Fruit fly (Drosophila melanogaster): ENCODE data around the gene Ccdc85.

Ccdc85 gene

dm6 chr2L:3037153-3037579, 38.1 kb downstream of the Ccdc85 start, which contains the start of the genes CG17260 and SerRS (continued):
- TF ChIP-seq pan (optimal IDR thresholded peaks at IDR 0.05) (no peak), pan (GFP tag; optimal IDR thresholded peaks at IDR 0.05 in 1 of 2, IDR thresholded peaks at IDR 0.05 in 1 of 2) (peak in 1 of 2 experiments; percentile 94), ranshi (GFP tag; IDR thresholded peaks at IDR 0.05) (peak; percentile 93), Sox100B (GFP tag; optimal IDR thresholded peaks at IDR 0.05) (no peak), Nf-YA (GFP tag; IDR thresholded peaks at IDR 0.05) (peak; percentile 67; the same call in 1 of the 2 replicates), CG6654 (GFP tag; optimal IDR thresholded peaks at IDR 0.05) (peak; percentile 65), bigmax (GFP tag; optimal IDR thresholded peaks at IDR 0.05) (no peak), CG6765 (GFP tag; optimal IDR thresholded peaks at IDR 0.05) (peak; percentile 82), ham (GFP tag; IDR thresholded peaks at IDR 0.05) (peak; percentile 77), CG10274 (GFP tag; optimal IDR thresholded peaks at IDR 0.05) (peak; percentile 61), ara (GFP tag; IDR thresholded peaks at IDR 0.05) (peak; percentile 86), Ssrp (tag; optimal IDR thresholded peaks at IDR 0.05) (peak; percentile 92), pum (GFP tag; optimal IDR thresholded peaks at IDR 0.05) (peak; percentile 97), CG4360 (GFP tag; IDR thresholded peaks at IDR 0.05) (no peak), NfI (GFP tag; optimal IDR thresholded peaks at IDR 0.05) (peak; percentile 93), lilli (GFP tag; optimal IDR thresholded peaks at IDR 0.05) (peak; percentile 97), CG13424 (tag; optimal IDR thresholded peaks at IDR 0.05) (peak; percentile 94), CG11723 (GFP tag; optimal IDR thresholded peaks at IDR 0.05) (no peak), sim (GFP tag; IDR thresholded peaks at IDR 0.05) (no peak), gt (GFP tag; IDR thresholded peaks at IDR 0.05) (peak; percentile 75; the same call in 1 of the 2 replicates), Xrp1 (GFP tag; IDR thresholded peaks at IDR 0.05) (peak; percentile 95), Dip2 (GFP tag; IDR thresholded peaks at IDR 0.05) (peak; percentile 59; the same call in 1 of the 2 replicates), grau (tag; optimal IDR thresholded peaks at IDR 0.05) (peak; percentile 92), yki (optimal IDR thresholded peaks at IDR 0.05) (no peak), CG12769 (tag; optimal IDR thresholded peaks at IDR 0.05) (no peak), Mes4 (GFP tag; optimal IDR thresholded peaks at IDR 0.05) (peak; percentile 75), CG15479 (GFP tag; optimal IDR thresholded peaks at IDR 0.05) (no peak), pzg (GFP tag; optimal IDR thresholded peaks at IDR 0.05) (peak; percentile 57), CG7372 (GFP tag; IDR thresholded peaks at IDR 0.05) (peak; percentile 88), CG34376 (GFP tag; optimal IDR thresholded peaks at IDR 0.05) (peak; percentile 90), CG31388 (GFP tag; optimal IDR thresholded peaks at IDR 0.05) (peak; percentile 80), NFAT (GFP tag; IDR thresholded peaks at IDR 0.05) (peak; percentile 84), exex (tag; optimal IDR thresholded peaks at IDR 0.05) (peak; percentile 72), D19A (tag; optimal IDR thresholded peaks at IDR 0.05) (no peak), pros (GFP tag; optimal IDR thresholded peaks at IDR 0.05) (no peak), Optix (GFP tag; IDR thresholded peaks at IDR 0.05) (peak; percentile 70; the same call in 2 of the 3 replicates), luna (GFP tag; optimal IDR thresholded peaks at IDR 0.05) (peak; percentile 79), lov (optimal IDR thresholded peaks at IDR 0.05) (no peak), lov (GFP tag; IDR thresholded peaks at IDR 0.05) (0 out of 3 replicates have a peak, but pooled peaks have one; percentile 35), D (optimal IDR thresholded peaks at IDR 0.05) (no peak), D (GFP tag; optimal IDR thresholded peaks at IDR 0.05) (peak; percentile 76), CG16815 (GFP tag; optimal IDR thresholded peaks at IDR 0.05) (peak; percentile 91), CG10462 (GFP tag; optimal IDR thresholded peaks at IDR 0.05) (peak; percentile 85), Doc2 (GFP tag; IDR thresholded peaks at IDR 0.05) (peak; percentile 84), CG8281 (tag; optimal IDR thresholded peaks at IDR 0.05) (peak; percentile 70), Dp (GFP tag; optimal IDR thresholded peaks at IDR 0.05) (peak; percentile 32), lmd (GFP tag; IDR thresholded peaks at IDR 0.05) (peak; percentile 96), CTCF (GFP tag; optimal IDR thresholded peaks at IDR 0.05) (peak; percentile 37), jigr1 (GFP tag; IDR thresholded peaks at IDR 0.05) (peak; percentile 85; the same call in 2 of the 3 replicates), sob (GFP tag; IDR thresholded peaks at IDR 0.05) (peak; percentile 97), lab (GFP tag; optimal IDR thresholded peaks at IDR 0.05) (peak; percentile 94), Asciz (GFP tag; optimal IDR thresholded peaks at IDR 0.05) (no peak), fu2 (GFP tag; optimal IDR thresholded peaks at IDR 0.05) (peak; percentile 92)

All from whole organism, embryonic.